Fruit fly (Drosophila melanogaster) whole organism, embryonic: ENCODE measurements around the gene Jon99Fii.

Source experiments
- Atf3 ChIP-seq: fragments of 200-800 bp; sonication (Bioruptor generic); optimal IDR thresholded peaks from 3 replicates; lab custom pipeline; 2016; ENCODE audit warnings: missing biosample characterization, missing genetic modification characterization
- Bdp1 ChIP-seq: fragments of 200-800 bp; sonication (Bioruptor generic); optimal IDR thresholded peaks from 3 replicates; lab custom pipeline; 2016; ENCODE audit warnings: missing biosample characterization, missing genetic modification characterization
- Bteb2 ChIP-seq: fragments of 200-800 bp; sonication (Bioruptor generic); optimal IDR thresholded peaks from 2 replicates; lab custom pipeline; 2016; ENCODE audit warnings: missing biosample characterization, missing genetic modification characterization
- CG10267 ChIP-seq: fragments of 200-800 bp; sonication (Bioruptor generic); optimal IDR thresholded peaks from 2 replicates; lab custom pipeline; 2018; ENCODE audit warnings: missing biosample characterization, mild to moderate bottlenecking, missing genetic modification characterization, moderate library complexity
- CG10366 ChIP-seq: fragments of 200-800 bp; sonication (Bioruptor generic); IDR thresholded peaks from 2 replicates; pipeline ENCODE4 v1.3.6; 2022; ENCODE audit warnings: missing biosample characterization, missing genetic modification characterization
- CG10654 ChIP-seq: fragments of 200-800 bp; sonication (Bioruptor generic); optimal IDR thresholded peaks from 2 replicates; lab custom pipeline; 2016; ENCODE audit warnings: missing biosample characterization, missing genetic modification characterization
- CG11696 ChIP-seq: fragments of 200-800 bp; sonication (Bioruptor generic); IDR thresholded peaks from 2 replicates; pipeline ENCODE4 v1.3.6; 2022; ENCODE audit warnings: missing biosample characterization, missing genetic modification characterization
- CG13287 ChIP-seq: fragments of 200-800 bp; sonication (Bioruptor generic); IDR thresholded peaks from 2 replicates; pipeline ENCODE4 v1.3.6; 2022; ENCODE audit warnings: missing biosample characterization, missing genetic modification characterization; ENCODE audit not compliant: partially characterized antibody
- CG13424 ChIP-seq: fragments of 200-800 bp; sonication (Bioruptor generic); optimal IDR thresholded peaks from 2 replicates; lab custom pipeline; 2019; ENCODE audit warnings: missing biosample characterization, mild to moderate bottlenecking, missing genetic modification characterization, moderate library complexity
- CG15073 ChIP-seq: fragments of 200-800 bp; sonication (Bioruptor generic); optimal IDR thresholded peaks from 2 replicates; lab custom pipeline; 2016; ENCODE audit warnings: missing biosample characterization, missing genetic modification characterization
- CG17186 ChIP-seq: fragments of 200-800 bp; sonication (Bioruptor generic); optimal IDR thresholded peaks from 3 replicates; lab custom pipeline; 2017; ENCODE audit warnings: missing biosample characterization, missing genetic modification reagents, missing genetic modification characterization
- CG18262 ChIP-seq: fragments of 200-800 bp; optimal IDR thresholded peaks from 3 replicates; lab custom pipeline; 2019; ENCODE audit warnings: missing biosample characterization, mild to moderate bottlenecking, missing genetic modification characterization, moderate library complexity
- CG18599 ChIP-seq: fragments of 200-800 bp; sonication (Bioruptor generic); optimal IDR thresholded peaks from 3 replicates; lab custom pipeline; 2017; ENCODE audit warnings: missing biosample characterization, missing genetic modification characterization, mild to moderate bottlenecking, moderate library complexity, missing genetic modification reagents
- CG31441 ChIP-seq: fragments of 200-800 bp; sonication (Bioruptor generic); IDR thresholded peaks from 2 replicates; pipeline ENCODE4 v1.3.6; 2022; ENCODE audit warnings: missing biosample characterization, missing genetic modification characterization
- CG3407 ChIP-seq: fragments of 200-800 bp; sonication (Bioruptor generic); optimal IDR thresholded peaks from 2 replicates; lab custom pipeline; 2018; ENCODE audit warnings: missing biosample characterization, mild to moderate bottlenecking, missing genetic modification characterization
- CG4424 ChIP-seq: fragments of 200-800 bp; sonication (Bioruptor generic); optimal IDR thresholded peaks from 3 replicates; lab custom pipeline; 2016; ENCODE audit warnings: missing biosample characterization, missing genetic modification characterization
- CG8359 ChIP-seq: fragments of 200-800 bp; sonication (Bioruptor generic); optimal IDR thresholded peaks from 2 replicates; lab custom pipeline; 2017; ENCODE audit warnings: missing biosample characterization, mild to moderate bottlenecking, missing genetic modification characterization, borderline replicate concordance
- Drgx ChIP-seq: fragments of 200-800 bp; sonication (Bioruptor generic); IDR thresholded peaks from 2 replicates; pipeline ENCODE4 v1.3.6; 2022; ENCODE audit warnings: missing biosample characterization, missing genetic modification characterization
- Ets65A ChIP-seq: fragments of 200-800 bp; sonication (Bioruptor generic); peaks from one replicate; lab custom pipeline; 2016; ENCODE audit warnings: missing biosample characterization, missing genetic modification characterization
- Ets97D ChIP-seq: fragments of 200-800 bp; sonication (Bioruptor generic); optimal IDR thresholded peaks from 3 replicates; lab custom pipeline; 2016; ENCODE audit warnings: missing biosample characterization, missing genetic modification characterization
- Hmx ChIP-seq: fragments of 200-800 bp; sonication (Bioruptor generic); optimal IDR thresholded peaks from 2 replicates; lab custom pipeline; 2016; ENCODE audit warnings: missing biosample characterization, missing genetic modification characterization
- Hr78 ChIP-seq, 2 experiments: fragments of 200-800 bp in 1 of 2; fragments of >200 bp in 1 of 2; sonication (Bioruptor generic) in 1 of 2; optimal IDR thresholded peaks; 2 replicates each; lab custom pipeline; 2017 to 2019; ENCODE audit warnings: missing biosample characterization in 2 of 2, missing genetic modification characterization in 2 of 2, mild to moderate bottlenecking in 1 of 2, moderate library complexity in 1 of 2
- NFAT ChIP-seq: fragments of 200-800 bp; sonication (Bioruptor generic); IDR thresholded peaks from 2 replicates; pipeline ENCODE4 v1.3.6; 2022; ENCODE audit warnings: missing biosample characterization, missing genetic modification characterization
- Nf-YB ChIP-seq: fragments of 200-800 bp; sonication (Bioruptor generic); optimal IDR thresholded peaks from 3 replicates; lab custom pipeline; 2019; ENCODE audit warnings: missing biosample characterization, mild to moderate bottlenecking, missing genetic modification characterization, moderate library complexity
- Ptx1 ChIP-seq: fragments of 200-800 bp; sonication (Bioruptor generic); IDR thresholded peaks from 2 replicates; pipeline ENCODE4 v1.3.6; 2022; ENCODE audit warnings: missing biosample characterization, missing genetic modification characterization
- Scr ChIP-seq: fragments of 200-800 bp; sonication (Bioruptor generic); IDR thresholded peaks from 2 replicates; pipeline ENCODE4 v1.3.6; 2022; ENCODE audit warnings: missing biosample characterization, missing genetic modification characterization; ENCODE audit not compliant: partially characterized antibody
- Sin3A ChIP-seq: fragments of >200 bp; optimal IDR thresholded peaks from 2 replicates; lab custom pipeline; 2018
- Ssrp ChIP-seq: fragments of 200-800 bp; sonication (Bioruptor generic); optimal IDR thresholded peaks from 2 replicates; lab custom pipeline; 2018; ENCODE audit warnings: missing biosample characterization, mild to moderate bottlenecking, missing genetic modification characterization, moderate library complexity
- Stat92E ChIP-seq, 3 experiments: fragments of >200 bp in 2 of 3; fragments of 200-800 bp in 1 of 3; sonication (Bioruptor generic) in 1 of 3; optimal IDR thresholded peaks; 2 replicates each; lab custom pipeline; 2017 to 2019; ENCODE audit warnings: missing biosample characterization in 3 of 3, missing genetic modification characterization in 3 of 3, mild to moderate bottlenecking in 1 of 3, moderate library complexity in 1 of 3
- ab ChIP-seq: fragments of 200-800 bp; sonication (Bioruptor generic); optimal IDR thresholded peaks from 2 replicates; lab custom pipeline; 2016; ENCODE audit warnings: missing biosample characterization, missing genetic modification characterization
- abd-A ChIP-seq: fragments of 200-800 bp; sonication (Bioruptor generic); optimal IDR thresholded peaks from 3 replicates; lab custom pipeline; 2019; ENCODE audit warnings: missing biosample characterization, mild to moderate bottlenecking, missing genetic modification characterization, moderate library complexity
- ase ChIP-seq: fragments of 200-800 bp; sonication (Bioruptor generic); IDR thresholded peaks from 3 replicates; pipeline ENCODE4 v1.3.6; 2022; ENCODE audit warnings: missing biosample characterization, missing genetic modification characterization
- ash1 ChIP-seq: fragments of 200-800 bp; sonication (Bioruptor generic); optimal IDR thresholded peaks from 2 replicates; lab custom pipeline; 2018; ENCODE audit warnings: missing biosample characterization, mild to moderate bottlenecking, missing genetic modification characterization
- bbx ChIP-seq: fragments of 200-800 bp; sonication (Bioruptor generic); IDR thresholded peaks from 2 replicates; pipeline ENCODE4 v1.3.6; 2022; ENCODE audit warnings: missing biosample characterization, missing genetic modification characterization; ENCODE audit not compliant: partially characterized antibody
- fu2 ChIP-seq: fragments of 200-800 bp; sonication (Bioruptor generic); optimal IDR thresholded peaks from 2 replicates; lab custom pipeline; 2016; ENCODE audit warnings: missing biosample characterization, missing genetic modification characterization
- gem ChIP-seq: fragments of 200-800 bp; sonication (Bioruptor generic); optimal IDR thresholded peaks from 2 replicates; lab custom pipeline; 2019; ENCODE audit warnings: missing biosample characterization, mild to moderate bottlenecking, missing genetic modification characterization, moderate library complexity
- grau ChIP-seq: fragments of 200-800 bp; optimal IDR thresholded peaks from 3 replicates; lab custom pipeline; 2019; ENCODE audit warnings: missing biosample characterization, mild to moderate bottlenecking, missing genetic modification characterization, moderate library complexity
- gsb-n ChIP-seq: fragments of 200-800 bp; sonication (Bioruptor generic); optimal IDR thresholded peaks from 3 replicates; lab custom pipeline; 2018; ENCODE audit warnings: missing biosample characterization, mild to moderate bottlenecking, missing genetic modification characterization
- hkb ChIP-seq, 2 experiments: fragments of 200-800 bp in 1 of 2; fragments of >200 bp in 1 of 2; sonication (Bioruptor generic) in 1 of 2; IDR thresholded peaks in 1 of 2; optimal IDR thresholded peaks in 1 of 2; 2 replicates each; pipeline versions ENCODE4 v1.3.6 to Lab custom; 2017 to 2022; ENCODE audit warnings: missing biosample characterization in 1 of 2, missing genetic modification characterization in 1 of 2
- kah ChIP-seq: fragments of 200-800 bp; sonication (Bioruptor generic); optimal IDR thresholded peaks from 2 replicates; lab custom pipeline; 2018; ENCODE audit warnings: missing biosample characterization, mild to moderate bottlenecking, missing genetic modification characterization
- kni ChIP-seq: fragments of 200-800 bp; sonication (Bioruptor generic); optimal IDR thresholded peaks from 3 replicates; lab custom pipeline; 2017; ENCODE audit warnings: mild to moderate bottlenecking, missing biosample characterization, missing genetic modification reagents, missing genetic modification characterization
- lilli ChIP-seq: fragments of 200-800 bp; sonication (Bioruptor generic); optimal IDR thresholded peaks from 3 replicates; lab custom pipeline; 2016; ENCODE audit warnings: missing biosample characterization, missing genetic modification characterization
- p53 ChIP-seq: fragments of 200-800 bp; sonication (Bioruptor generic); optimal IDR thresholded peaks from 2 replicates; lab custom pipeline; 2016; ENCODE audit warnings: missing biosample characterization, missing genetic modification characterization
- pzg ChIP-seq: fragments of 200-800 bp; sonication (Bioruptor generic); optimal IDR thresholded peaks from 3 replicates; lab custom pipeline; 2018; ENCODE audit warnings: missing biosample characterization, mild to moderate bottlenecking, missing genetic modification characterization, moderate library complexity
- ranshi ChIP-seq: fragments of 200-800 bp; sonication (Bioruptor generic); IDR thresholded peaks from 2 replicates; pipeline ENCODE4 v1.3.6; 2022; ENCODE audit warnings: missing biosample characterization, missing genetic modification characterization
- ro ChIP-seq: fragments of 200-800 bp; sonication (Bioruptor generic); IDR thresholded peaks from 2 replicates; pipeline ENCODE4 v1.3.6; 2022; ENCODE audit warnings: missing biosample characterization, missing genetic modification characterization
- slbo ChIP-seq: fragments of 200-800 bp; sonication (Bioruptor generic); IDR thresholded peaks from 2 replicates; pipeline ENCODE4 v1.3.6; 2022; ENCODE audit warnings: missing biosample characterization, missing genetic modification characterization
- sob ChIP-seq: fragments of 200-800 bp; sonication (Bioruptor generic); IDR thresholded peaks from 2 replicates; pipeline ENCODE4 v1.3.6; 2022; ENCODE audit warnings: missing biosample characterization, missing genetic modification characterization
- tin ChIP-seq: fragments of 200-800 bp; sonication (Bioruptor generic); optimal IDR thresholded peaks from 3 replicates; lab custom pipeline; 2016; ENCODE audit warnings: missing biosample characterization, missing genetic modification characterization
- wdn ChIP-seq: fragments of 200-800 bp; sonication (Bioruptor generic); IDR thresholded peaks from 2 replicates; pipeline ENCODE4 v1.3.6; 2022; ENCODE audit warnings: missing biosample characterization, missing genetic modification characterization

The Jon99Fii gene

DNA sequence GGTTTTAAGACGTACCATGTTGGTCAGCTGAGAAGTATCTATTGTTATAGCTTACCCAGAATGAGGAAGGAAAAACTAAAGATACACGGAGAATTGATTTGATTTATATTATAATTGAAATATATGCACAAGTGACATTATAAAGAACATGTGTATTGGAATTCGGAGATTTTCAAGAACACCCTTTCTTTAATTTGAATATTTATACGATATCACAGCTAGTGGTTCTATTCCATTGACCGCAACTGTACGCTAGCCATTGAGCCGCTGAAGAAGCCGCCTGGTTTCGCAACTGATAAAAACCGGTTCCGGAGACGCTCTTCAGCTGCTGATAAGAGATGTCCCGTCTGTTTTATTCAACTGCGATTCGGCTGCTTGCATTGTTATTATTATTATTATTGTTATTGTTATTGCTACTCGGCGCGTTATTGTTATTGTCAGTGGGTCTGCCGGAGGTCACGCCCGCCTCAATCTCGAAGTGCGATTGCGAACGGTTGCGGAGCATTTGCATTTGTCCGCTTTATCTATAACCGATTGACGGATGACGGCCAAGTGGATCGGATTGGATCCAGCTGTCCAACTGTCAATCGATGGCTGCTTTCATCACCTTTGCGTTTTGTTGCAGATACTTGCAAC lies 26.0 kb downstream of the Jon99Fii start (continued):
- TF ChIP-seq kah (GFP tag; lab: Kevin White, UChicago) (no peak), Atf3 (GFP tag; lab: Kevin White, UChicago) (no peak), CG17186 (GFP tag; lab: Kevin White, UChicago) (no peak), CG4424 (GFP tag; lab: Kevin White, UChicago) (peak; percentile 17), Drgx (GFP tag; lab: Robert Waterston, UW) (peak; percentile 51; the same call in 1 of the 2 replicates), Ssrp (tag; lab: Kevin White, UChicago) (peak; percentile 21), CG18599 (GFP tag; lab: Kevin White, UChicago) (peak; percentile 16), Stat92E (GFP tag; optimal IDR thresholded peaks at IDR 0.05; lab: Kevin White, UChicago) (no peak), CG18262 (tag; lab: Kevin White, UChicago) (peak; percentile 33), sob (no peak), abd-A (tag; lab: Kevin White, UChicago) (no peak), Bteb2 (no peak), fu2 (GFP tag; lab: Kevin White, UChicago) (no peak), ab (GFP tag; lab: Kevin White, UChicago) (no peak), Hr78 (GFP tag; optimal IDR thresholded peaks at IDR 0.05; lab: Kevin White, UChicago) (no peak), CG13424 (tag; lab: Kevin White, UChicago) (peak; percentile 41), p53 (GFP tag; lab: Kevin White, UChicago) (no peak), ranshi (GFP tag; lab: Robert Waterston, UW) (peak; percentile 31; the same call in 1 of the 2 replicates), CG31441 (peak; percentile 56), tin (GFP tag; lab: Kevin White, UChicago) (no peak), hkb (optimal IDR thresholded peaks at IDR 0.05; lab: Kevin White, UChicago) (no peak), hkb (GFP tag; IDR thresholded peaks at IDR 0.05; lab: Robert Waterston, UW) (no peak), Bdp1 (GFP tag; lab: Kevin White, UChicago) (no peak), ase (GFP tag; lab: Robert Waterston, UW) (no peak), kni (GFP tag; lab: Kevin White, UChicago) (no peak), Ets97D (GFP tag; lab: Kevin White, UChicago) (no peak), lilli (GFP tag; lab: Kevin White, UChicago) (no peak), CG10267 (tag; lab: Kevin White, UChicago) (peak; percentile 30), NFAT (GFP tag; lab: Robert Waterston, UW) (no peak), wdn (GFP tag; lab: Robert Waterston, UW) (no peak), CG15073 (GFP tag; lab: Kevin White, UChicago) (no peak), slbo (GFP tag; lab: Robert Waterston, UW) (peak; percentile 59), gsb-n (tag; lab: Kevin White, UChicago) (no peak), CG8359 (no peak), CG10654 (GFP tag; lab: Kevin White, UChicago) (no peak), Sin3A (lab: Kevin White, UChicago) (no peak), CG10366 (GFP tag; lab: Robert Waterston, UW) (no peak; the same call in 1 of the 2 replicates), Hmx (GFP tag; lab: Kevin White, UChicago) (no peak), gem (tag; lab: Kevin White, UChicago) (peak; percentile 64), ro (GFP tag; lab: Robert Waterston, UW) (no peak), grau (tag; lab: Kevin White, UChicago) (peak; percentile 38), ash1 (GFP tag; lab: Kevin White, UChicago) (no peak), Nf-YB (no peak), Scr (GFP tag; lab: Robert Waterston, UW) (no peak), Ets65A (GFP tag; lab: Kevin White, UChicago) (no peak), pzg (no peak), CG3407 (GFP tag; lab: Kevin White, UChicago) (no peak), Ptx1 (peak; percentile 42; the same call in 1 of the 2 replicates), CG11696 (GFP tag; lab: Robert Waterston, UW) (peak; percentile 89), bbx (GFP tag; lab: Robert Waterston, UW) (no peak), CG13287 (no peak)
